Worm (Caenorhabditis elegans) whole organism, L1 larva: ENCODE measurements around the gene C15B12.4.

Source experiments
- C16A3.4 ChIP-seq: fragments of 150-350 bp; optimal IDR thresholded peaks from 2 replicates; lab custom pipeline; 2014; ENCODE audit warnings: missing biosample characterization, missing genetic modification characterization
- F16B12.6 ChIP-seq: fragments of 150-350 bp; optimal IDR thresholded peaks from 2 replicates; lab custom pipeline; 2014; ENCODE audit warnings: missing biosample characterization, missing genetic modification characterization
- Y116A8C.19 ChIP-seq: sonication (generic microtip); optimal IDR thresholded peaks from 2 replicates; lab custom pipeline; 2016; ENCODE audit warnings: missing compliant biosample characterization, missing genetic modification characterization, borderline replicate concordance
- alr-1 ChIP-seq: fragments of 200-800 bp; sonication (Bioruptor generic); optimal IDR thresholded peaks from 2 replicates; lab custom pipeline; 2018; ENCODE audit warnings: borderline replicate concordance, mild to moderate bottlenecking, missing genetic modification characterization, missing compliant biosample characterization
- blmp-1 ChIP-seq: fragments of 150-350 bp; optimal IDR thresholded peaks from 2 replicates; lab custom pipeline; 2014; ENCODE audit warnings: missing biosample characterization, missing genetic modification characterization
- ceh-8 ChIP-seq: fragments of 200-800 bp; sonication (Bioruptor generic); optimal IDR thresholded peaks from 2 replicates; lab custom pipeline; 2018; ENCODE audit warnings: mild to moderate bottlenecking, missing genetic modification characterization, moderate library complexity, missing compliant biosample characterization
- dpl-1 ChIP-seq, 3 experiments: fragments of 150-350 bp in 2 of 3; sonication (generic microtip) in 1 of 3; optimal IDR thresholded peaks; 2 replicates each; lab custom pipeline; 2014 to 2017; ENCODE audit warnings: missing biosample characterization in 3 of 3, missing genetic modification characterization in 3 of 3, missing genetic modification reagents in 3 of 3
- dsc-1 ChIP-seq: sonication (generic microtip); optimal IDR thresholded peaks from 2 replicates; lab custom pipeline; 2016; ENCODE audit warnings: mild to moderate bottlenecking, missing genetic modification characterization, missing compliant biosample characterization
- efl-1 ChIP-seq, 4 experiments: fragments of 150-350 bp; optimal IDR thresholded peaks in 3 of 4; peaks in 1 of 4; 1 replicate in 1 of 4; 2 replicates in 3 of 4; lab custom pipeline; 2014; ENCODE audit warnings: missing biosample characterization in 2 of 4, missing genetic modification characterization in 2 of 4, missing genetic modification reagents in 2 of 4
- elt-2 ChIP-seq: sonication (generic microtip); optimal IDR thresholded peaks from 2 replicates; lab custom pipeline; 2016; ENCODE audit warnings: missing genetic modification characterization, mild to moderate bottlenecking, inconsistent platforms, missing compliant biosample characterization, missing genetic modification reagents
- fkh-10 ChIP-seq: sonication (generic microtip); optimal IDR thresholded peaks from 2 replicates; lab custom pipeline; 2017; ENCODE audit warnings: missing biosample characterization, missing genetic modification reagents, missing genetic modification characterization
- hlh-17 ChIP-seq: fragments of 200-800 bp; sonication (Bioruptor generic); optimal IDR thresholded peaks from 2 replicates; lab custom pipeline; 2018; ENCODE audit warnings: missing genetic modification characterization, mild to moderate bottlenecking, missing compliant biosample characterization, moderate library complexity, borderline replicate concordance
- hlh-4 ChIP-seq: sonication (generic microtip); optimal IDR thresholded peaks from 2 replicates; lab custom pipeline; 2016; ENCODE audit warnings: mild to moderate bottlenecking, missing genetic modification characterization, missing compliant biosample characterization
- irx-1 ChIP-seq: sonication (generic microtip); optimal IDR thresholded peaks from 2 replicates; lab custom pipeline; 2016; ENCODE audit warnings: missing genetic modification characterization, missing compliant biosample characterization
- isw-1 ChIP-seq: fragments of 200-800 bp; sonication (Bioruptor generic); IDR thresholded peaks from 2 replicates; pipeline ENCODE4 v1.3.6; 2022; ENCODE audit warnings: missing genetic modification characterization, missing compliant biosample characterization
- mab-9 ChIP-seq: fragments of 200-800 bp; sonication (Bioruptor generic); IDR thresholded peaks from 2 replicates; pipeline ENCODE4 v1.3.6; 2022; ENCODE audit warnings: missing genetic modification reagents, missing genetic modification characterization, missing compliant biosample characterization
- mdl-1 ChIP-seq, 2 experiments: fragments of 150-350 bp; optimal IDR thresholded peaks; 2 replicates each; lab custom pipeline; 2014 to 2017; ENCODE audit warnings: missing biosample characterization in 2 of 2, missing genetic modification characterization in 2 of 2, inconsistent platforms in 1 of 2
- mef-2 ChIP-seq: fragments of 150-350 bp; optimal IDR thresholded peaks from 2 replicates; lab custom pipeline; 2014; ENCODE audit warnings: missing biosample characterization, missing genetic modification characterization
- nhr-11 ChIP-seq: fragments of 150-350 bp; optimal IDR thresholded peaks from 2 replicates; lab custom pipeline; 2014; ENCODE audit warnings: missing biosample characterization, missing genetic modification characterization
- nhr-12 ChIP-seq: sonication (generic microtip); optimal IDR thresholded peaks from 2 replicates; lab custom pipeline; 2017; ENCODE audit warnings: missing biosample characterization, missing genetic modification characterization
- nhr-47 ChIP-seq: sonication (generic microtip); optimal IDR thresholded peaks from 2 replicates; lab custom pipeline; 2016; ENCODE audit warnings: mild to moderate bottlenecking, missing genetic modification characterization, moderate library complexity, missing compliant biosample characterization
- nhr-71 ChIP-seq: sonication (generic microtip); optimal IDR thresholded peaks from 2 replicates; lab custom pipeline; 2016; ENCODE audit warnings: mild to moderate bottlenecking, missing genetic modification characterization, moderate library complexity, missing compliant biosample characterization
- nhr-76 ChIP-seq: sonication (generic microtip); optimal IDR thresholded peaks from 2 replicates; lab custom pipeline; 2017; ENCODE audit warnings: missing biosample characterization, missing genetic modification characterization
- nhr-84 ChIP-seq: sonication (generic microtip); optimal IDR thresholded peaks from 2 replicates; lab custom pipeline; 2017; ENCODE audit warnings: missing biosample characterization, missing genetic modification characterization
- nhr-85 ChIP-seq: sonication (generic microtip); peaks from one replicate; lab custom pipeline; 2016; ENCODE audit warnings: missing genetic modification characterization, inconsistent platforms, missing compliant biosample characterization
- snpc-4 ChIP-seq: fragments of 150-350 bp; optimal IDR thresholded peaks from 2 replicates; lab custom pipeline; 2014; ENCODE audit warnings: missing biosample characterization, missing genetic modification characterization
- snu-23 ChIP-seq: sonication (generic microtip); optimal IDR thresholded peaks from 2 replicates; lab custom pipeline; 2016; ENCODE audit warnings: missing genetic modification characterization, missing compliant biosample characterization
- sptf-1 ChIP-seq: fragments of 150-350 bp; optimal IDR thresholded peaks from 2 replicates; lab custom pipeline; 2014; ENCODE audit warnings: missing biosample characterization, missing genetic modification characterization
- sup-37 ChIP-seq: fragments of 200-800 bp; sonication (Bioruptor generic); optimal IDR thresholded peaks from 2 replicates; lab custom pipeline; 2018; ENCODE audit warnings: mild to moderate bottlenecking, missing genetic modification characterization, missing compliant biosample characterization
- swsn-7 ChIP-seq: sonication (generic microtip); optimal IDR thresholded peaks from 2 replicates; lab custom pipeline; 2016; ENCODE audit warnings: missing genetic modification characterization, missing compliant biosample characterization
- tlp-1 ChIP-seq: fragments of 150-350 bp; optimal IDR thresholded peaks from 2 replicates; lab custom pipeline; 2014; ENCODE audit warnings: missing biosample characterization, missing genetic modification characterization
- unc-130 ChIP-seq: fragments of 150-350 bp; optimal IDR thresholded peaks from 2 replicates; lab custom pipeline; 2017; ENCODE audit warnings: missing biosample characterization, missing genetic modification characterization, inconsistent platforms
- unc-30 ChIP-seq: sonication (generic microtip); optimal IDR thresholded peaks from 2 replicates; lab custom pipeline; 2017; ENCODE audit warnings: missing biosample characterization, missing genetic modification characterization
- unc-62 ChIP-seq: fragments of 150-350 bp; optimal IDR thresholded peaks from 2 replicates; lab custom pipeline; 2014; ENCODE audit warnings: missing biosample characterization, missing genetic modification reagents, missing genetic modification characterization
- unc-86 ChIP-seq: sonication (generic microtip); optimal IDR thresholded peaks from 2 replicates; lab custom pipeline; 2016; ENCODE audit warnings: missing genetic modification characterization, missing compliant biosample characterization
- zag-1 ChIP-seq: fragments of 150-350 bp; optimal IDR thresholded peaks from 2 replicates; lab custom pipeline; 2014; ENCODE audit warnings: missing biosample characterization, missing genetic modification characterization
- zip-4 ChIP-seq: fragments of 200-800 bp; sonication (Bioruptor generic); optimal IDR thresholded peaks from 2 replicates; lab custom pipeline; 2018; ENCODE audit warnings: mild to moderate bottlenecking, missing genetic modification characterization, moderate library complexity, missing compliant biosample characterization
- ztf-4 ChIP-seq: fragments of 150-350 bp; optimal IDR thresholded peaks from 2 replicates; lab custom pipeline; 2014; ENCODE audit warnings: missing biosample characterization, missing genetic modification characterization

Gene C15B12.4

ce11 chrX:6462995-6463462 lies 10.5 kb downstream of the C15B12.4 start, which contains the start of gene C15B12.2:
Gene C15B12.2, plus strand, starts transcription at chrX:6463412.
- TF ChIP-seq dsc-1 (tag; lab: Kevin White, UChicago), result no peak
- TF ChIP-seq elt-2 (tag; lab: Kevin White, UChicago), result peak; percentile 72

- TF ChIP-seq sptf-1 (no peak), efl-1 (optimal IDR thresholded peaks at IDR 0.05; lab: Kevin White, UChicago) (no peak), efl-1 (GFP tag; optimal IDR thresholded peaks at IDR 0.05 in 1 of 2; lab: Kevin White, UChicago) (peak in 1 of 2 experiments; percentile 88), swsn-7 (tag; lab: Kevin White, UChicago) (no peak)
Observed at ce11 chrX:6462479-6462878, 11.1 kb downstream of the C15B12.4 start.

ce11 chrX:6461729-6462128 lies 11.8 kb downstream of the C15B12.4 start, which contains the start of gene K04E7.1:
Gene K04E7.1, plus strand, starts transcription at chrX:6462029.
- no peak for TF ChIP-seq unc-86 (tag; lab: Kevin White, UChicago)
- TF ChIP-seq nhr-47 (tag; lab: Kevin White, UChicago), result no peak
- TF ChIP-seq snu-23 (GFP tag; lab: Kevin White, UChicago), result no peak
- TF ChIP-seq nhr-85 (tag; lab: Kevin White, UChicago), result no peak
- no peak for TF ChIP-seq fkh-10 (GFP tag; lab: Kevin White, UChicago)
- TF ChIP-seq unc-62 (GFP tag; lab: Kevin White, UChicago), result no peak
- no peak for TF ChIP-seq alr-1 (tag; lab: Kevin White, UChicago)
- TF ChIP-seq mef-2 (tag; lab: Kevin White, UChicago), result no peak
- no peak for TF ChIP-seq sptf-1
- no peak for TF ChIP-seq ceh-8
- no peak for TF ChIP-seq dpl-1 (GFP tag; optimal IDR thresholded peaks at IDR 0.05; lab: Kevin White, UChicago)
- TF ChIP-seq mdl-1 (tag; optimal IDR thresholded peaks at IDR 0.05; lab: Kevin White, UChicago), result no peak
- TF ChIP-seq F16B12.6, result no peak
- TF ChIP-seq nhr-11 (tag; lab: Kevin White, UChicago), result no peak
- TF ChIP-seq hlh-17 (GFP tag; lab: Kevin White, UChicago), result no peak
- TF ChIP-seq, all 84 proteins: peak for 0

ce11 chrX:6460123-6460522 lies 13.4 kb downstream of the C15B12.4 start:
- TF ChIP-seq tlp-1 (tag; lab: Kevin White, UChicago) (no peak), nhr-84 (no peak), C16A3.4 (tag; lab: Kevin White, UChicago) (no peak), nhr-71 (tag; lab: Kevin White, UChicago) (no peak), blmp-1 (tag; lab: Kevin White, UChicago) (no peak), unc-30 (tag; lab: Kevin White, UChicago) (no peak), nhr-76 (tag; lab: Kevin White, UChicago) (no peak), sup-37 (GFP tag; lab: Kevin White, UChicago) (no peak), isw-1 (GFP tag; lab: Robert Waterston, UW) (no peak), unc-130 (tag; lab: Kevin White, UChicago) (no peak), Y116A8C.19 (tag; lab: Kevin White, UChicago) (no peak)

- no peak for TF ChIP-seq irx-1 (tag; lab: Kevin White, UChicago)
- no peak for TF ChIP-seq nhr-11 (tag; lab: Kevin White, UChicago)
- no peak for TF ChIP-seq hlh-4
- TF ChIP-seq nhr-12 (tag; lab: Kevin White, UChicago), result no peak
- TF ChIP-seq mdl-1 (tag; optimal IDR thresholded peaks at IDR 0.05; lab: Kevin White, UChicago), result no peak
- TF ChIP-seq ceh-8, result no peak
- no peak for TF ChIP-seq dpl-1 (GFP tag; optimal IDR thresholded peaks at IDR 0.05; lab: Kevin White, UChicago)
- TF ChIP-seq zip-4, result no peak
- no peak for TF ChIP-seq snpc-4 (tag; lab: Kevin White, UChicago)
- TF ChIP-seq ztf-4 (tag; lab: Kevin White, UChicago), result no peak
- no peak for TF ChIP-seq zag-1 (tag; lab: Kevin White, UChicago)
- TF ChIP-seq nhr-76 (tag; lab: Kevin White, UChicago), result no peak
- no peak for TF ChIP-seq mab-9 (GFP tag; lab: Robert Waterston, UW)
Observed at ce11 chrX:6458467-6458866, 15.1 kb downstream of the C15B12.4 start.
